Fruit fly (Drosophila melanogaster) whole organism, pupa: ENCODE results near the gene Adat1.

ENCODE experiments used
- CG13204 ChIP-seq: fragments of 200-800 bp; sonication (Bioruptor generic); optimal IDR thresholded peaks from 2 replicates; lab custom pipeline; 2018; ENCODE audit warnings: missing biosample characterization, mild to moderate bottlenecking, missing genetic modification characterization, moderate library complexity
- CG17806 ChIP-seq: fragments of 200-800 bp; sonication (Bioruptor generic); optimal IDR thresholded peaks from 2 replicates; lab custom pipeline; 2018; ENCODE audit warnings: missing biosample characterization, mild to moderate bottlenecking, missing genetic modification characterization, moderate library complexity
- CG8159 ChIP-seq: fragments of 200-800 bp; sonication (Bioruptor generic); optimal IDR thresholded peaks from 3 replicates; lab custom pipeline; 2018; ENCODE audit warnings: missing biosample characterization, mild to moderate bottlenecking, missing genetic modification characterization, moderate library complexity

DNA sequence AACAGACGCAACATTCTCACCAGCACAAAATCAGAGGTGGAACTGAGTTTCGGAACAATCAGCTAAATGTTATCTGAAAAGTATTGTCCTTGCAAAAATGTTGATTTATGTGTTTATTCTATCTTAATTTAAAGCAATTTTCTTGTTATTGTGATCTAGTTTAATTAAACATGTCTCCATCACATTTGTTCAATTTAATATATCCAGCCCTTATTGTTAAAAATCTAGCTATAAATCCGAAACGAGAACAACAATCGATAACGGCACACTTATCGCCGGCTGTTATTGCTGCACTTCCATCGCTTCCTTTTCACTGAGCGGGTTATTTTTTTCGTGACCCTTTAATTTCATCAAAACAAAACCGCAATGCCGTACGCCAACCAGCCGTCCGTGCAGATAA lies 21.8 kb upstream of the Adat1 start, which contains the start of the genes GatC, PolG2 and Polr2C:
- TF ChIP-seq CG8159 (tag; lab: Kevin White, UChicago), result no peak
- no peak for TF ChIP-seq CG17806 (tag; lab: Kevin White, UChicago)
- TF ChIP-seq CG13204 (GFP tag; lab: Kevin White, UChicago), result no peak
